Worm (Caenorhabditis elegans) whole organism, L1 larva: ENCODE data around the gene gcs-1.

Experiments
- C16A3.4 ChIP-seq: fragments of 150-350 bp; optimal IDR thresholded peaks from 2 replicates; lab custom pipeline; 2014; ENCODE audit warnings: missing biosample characterization, missing genetic modification characterization
- F16B12.6 ChIP-seq: fragments of 150-350 bp; optimal IDR thresholded peaks from 2 replicates; lab custom pipeline; 2014; ENCODE audit warnings: missing biosample characterization, missing genetic modification characterization
- Y116A8C.19 ChIP-seq: sonication (generic microtip); optimal IDR thresholded peaks from 2 replicates; lab custom pipeline; 2016; ENCODE audit warnings: missing compliant biosample characterization, missing genetic modification characterization, borderline replicate concordance
- aly-2 ChIP-seq: fragments of 150-350 bp; optimal IDR thresholded peaks from 2 replicates; lab custom pipeline; 2014; ENCODE audit warnings: missing biosample characterization, missing genetic modification characterization
- blmp-1 ChIP-seq: fragments of 150-350 bp; optimal IDR thresholded peaks from 2 replicates; lab custom pipeline; 2014; ENCODE audit warnings: missing biosample characterization, missing genetic modification characterization
- ceh-8 ChIP-seq: fragments of 200-800 bp; sonication (Bioruptor generic); optimal IDR thresholded peaks from 2 replicates; lab custom pipeline; 2018; ENCODE audit warnings: mild to moderate bottlenecking, missing genetic modification characterization, moderate library complexity, missing compliant biosample characterization
- ceh-82 ChIP-seq, 3 experiments: fragments of 150-350 bp in 1 of 3; sonication (generic microtip) in 2 of 3; optimal IDR thresholded peaks; 2 replicates each; lab custom pipeline; 2014 to 2017; ENCODE audit warnings: missing biosample characterization in 3 of 3, missing genetic modification characterization in 3 of 3
- ces-1 ChIP-seq: fragments of 150-350 bp; optimal IDR thresholded peaks from 2 replicates; lab custom pipeline; 2014; ENCODE audit warnings: missing biosample characterization, missing genetic modification reagents, missing genetic modification characterization
- dpl-1 ChIP-seq, 3 experiments: fragments of 150-350 bp in 2 of 3; sonication (generic microtip) in 1 of 3; optimal IDR thresholded peaks; 2 replicates each; lab custom pipeline; 2014 to 2017; ENCODE audit warnings: missing biosample characterization in 3 of 3, missing genetic modification characterization in 3 of 3, missing genetic modification reagents in 3 of 3
- efl-1 ChIP-seq, 4 experiments: fragments of 150-350 bp; optimal IDR thresholded peaks in 3 of 4; peaks in 1 of 4; 1 replicate in 1 of 4; 2 replicates in 3 of 4; lab custom pipeline; 2014; ENCODE audit warnings: missing biosample characterization in 2 of 4, missing genetic modification characterization in 2 of 4, missing genetic modification reagents in 2 of 4
- efl-3 ChIP-seq: fragments of 200-800 bp; sonication (Bioruptor generic); optimal IDR thresholded peaks from 2 replicates; lab custom pipeline; 2018; ENCODE audit warnings: mild to moderate bottlenecking, missing genetic modification characterization, missing compliant biosample characterization
- egl-13 ChIP-seq: sonication (generic microtip); optimal IDR thresholded peaks from 2 replicates; lab custom pipeline; 2016; ENCODE audit warnings: missing genotype, missing genetic modification reagents, missing genetic modification characterization, missing compliant biosample characterization
- elt-2 ChIP-seq: sonication (generic microtip); optimal IDR thresholded peaks from 2 replicates; lab custom pipeline; 2016; ENCODE audit warnings: missing genetic modification characterization, mild to moderate bottlenecking, inconsistent platforms, missing compliant biosample characterization, missing genetic modification reagents
- ets-5 ChIP-seq: fragments of 200-800 bp; sonication (Bioruptor generic); IDR thresholded peaks from 2 replicates; pipeline ENCODE4 v1.3.6; 2022; ENCODE audit warnings: missing genetic modification characterization, missing compliant biosample characterization
- fkh-10 ChIP-seq: sonication (generic microtip); optimal IDR thresholded peaks from 2 replicates; lab custom pipeline; 2017; ENCODE audit warnings: missing biosample characterization, missing genetic modification reagents, missing genetic modification characterization
- fkh-4 ChIP-seq: sonication (generic microtip); optimal IDR thresholded peaks from 2 replicates; lab custom pipeline; 2016; ENCODE audit warnings: missing compliant biosample characterization, missing genetic modification characterization, borderline replicate concordance
- fkh-8 ChIP-seq: sonication (generic microtip); optimal IDR thresholded peaks from 2 replicates; lab custom pipeline; 2016; ENCODE audit warnings: mild to moderate bottlenecking, missing genetic modification characterization, missing compliant biosample characterization
- fos-1 ChIP-seq: fragments of 150-350 bp; optimal IDR thresholded peaks from 2 replicates; lab custom pipeline; 2014; ENCODE audit warnings: missing biosample characterization, missing genetic modification characterization
- grh-1 ChIP-seq: fragments of 200-800 bp; sonication (Bioruptor generic); IDR thresholded peaks from 2 replicates; pipeline ENCODE4 v1.3.6; 2022; ENCODE audit warnings: missing genetic modification reagents, missing genetic modification characterization, missing compliant biosample characterization
- hlh-17 ChIP-seq: fragments of 200-800 bp; sonication (Bioruptor generic); optimal IDR thresholded peaks from 2 replicates; lab custom pipeline; 2018; ENCODE audit warnings: missing genetic modification characterization, mild to moderate bottlenecking, missing compliant biosample characterization, moderate library complexity, borderline replicate concordance
- hlh-4 ChIP-seq: sonication (generic microtip); optimal IDR thresholded peaks from 2 replicates; lab custom pipeline; 2016; ENCODE audit warnings: mild to moderate bottlenecking, missing genetic modification characterization, missing compliant biosample characterization
- lin-14 ChIP-seq: fragments of 200-800 bp; sonication (Bioruptor generic); optimal IDR thresholded peaks from 2 replicates; lab custom pipeline; 2018; ENCODE audit warnings: mild to moderate bottlenecking, missing genetic modification characterization, moderate library complexity, missing compliant biosample characterization
- lin-15B ChIP-seq: fragments of 150-350 bp; sonication (generic microtip); optimal IDR thresholded peaks from 3 replicates; lab custom pipeline; 2014; ENCODE audit warnings: missing biosample characterization, missing genetic modification characterization
- lin-39 ChIP-seq: fragments of 150-350 bp; optimal IDR thresholded peaks from 2 replicates; lab custom pipeline; 2014; ENCODE audit warnings: missing biosample characterization, missing genetic modification reagents, missing genetic modification characterization
- mab-9 ChIP-seq: fragments of 200-800 bp; sonication (Bioruptor generic); IDR thresholded peaks from 2 replicates; pipeline ENCODE4 v1.3.6; 2022; ENCODE audit warnings: missing genetic modification reagents, missing genetic modification characterization, missing compliant biosample characterization
- mdl-1 ChIP-seq, 2 experiments: fragments of 150-350 bp; optimal IDR thresholded peaks; 2 replicates each; lab custom pipeline; 2014 to 2017; ENCODE audit warnings: missing biosample characterization in 2 of 2, missing genetic modification characterization in 2 of 2, inconsistent platforms in 1 of 2
- mef-2 ChIP-seq: fragments of 150-350 bp; optimal IDR thresholded peaks from 2 replicates; lab custom pipeline; 2014; ENCODE audit warnings: missing biosample characterization, missing genetic modification characterization
- nhr-11 ChIP-seq: fragments of 150-350 bp; optimal IDR thresholded peaks from 2 replicates; lab custom pipeline; 2014; ENCODE audit warnings: missing biosample characterization, missing genetic modification characterization
- nhr-237 ChIP-seq: fragments of 150-350 bp; optimal IDR thresholded peaks from 2 replicates; lab custom pipeline; 2014; ENCODE audit warnings: missing biosample characterization, missing genetic modification characterization
- nhr-28 ChIP-seq: fragments of 150-350 bp; optimal IDR thresholded peaks from 2 replicates; lab custom pipeline; 2014; ENCODE audit warnings: missing biosample characterization, missing genetic modification characterization
- nhr-47 ChIP-seq: sonication (generic microtip); optimal IDR thresholded peaks from 2 replicates; lab custom pipeline; 2016; ENCODE audit warnings: mild to moderate bottlenecking, missing genetic modification characterization, moderate library complexity, missing compliant biosample characterization
- nhr-77 ChIP-seq: fragments of 150-350 bp; optimal IDR thresholded peaks from 2 replicates; lab custom pipeline; 2014; ENCODE audit warnings: missing biosample characterization, missing genetic modification characterization
- nhr-85 ChIP-seq: sonication (generic microtip); peaks from one replicate; lab custom pipeline; 2016; ENCODE audit warnings: missing genetic modification characterization, inconsistent platforms, missing compliant biosample characterization
- nhr-90 ChIP-seq: sonication (generic microtip); optimal IDR thresholded peaks from 2 replicates; lab custom pipeline; 2016; ENCODE audit warnings: mild to moderate bottlenecking, missing genetic modification characterization, missing compliant biosample characterization; ENCODE audit not compliant: poor library complexity
- pag-3 ChIP-seq: sonication (generic microtip); optimal IDR thresholded peaks from 2 replicates; lab custom pipeline; 2017; ENCODE audit warnings: missing genetic modification characterization, mild to moderate bottlenecking, missing compliant biosample characterization, antibody characterized with exemption, borderline replicate concordance; ENCODE audit not compliant: insufficient read depth
- pax-3 ChIP-seq: fragments of 200-800 bp; sonication (Bioruptor generic); optimal IDR thresholded peaks from 2 replicates; lab custom pipeline; 2018; ENCODE audit warnings: mild to moderate bottlenecking, missing genetic modification characterization, moderate library complexity, missing compliant biosample characterization
- pqm-1 ChIP-seq: sonication (generic microtip); optimal IDR thresholded peaks from 3 replicates; lab custom pipeline; 2017; ENCODE audit warnings: missing biosample characterization, missing genetic modification characterization
- rnt-1 ChIP-seq: sonication (generic microtip); optimal IDR thresholded peaks from 2 replicates; lab custom pipeline; 2016; ENCODE audit warnings: mild to moderate bottlenecking, missing genetic modification characterization, moderate library complexity, missing compliant biosample characterization
- skn-1 ChIP-seq: fragments of 150-350 bp; optimal IDR thresholded peaks from 2 replicates; lab custom pipeline; 2014; ENCODE audit warnings: missing biosample characterization, missing genetic modification characterization
- swsn-7 ChIP-seq: sonication (generic microtip); optimal IDR thresholded peaks from 2 replicates; lab custom pipeline; 2016; ENCODE audit warnings: missing genetic modification characterization, missing compliant biosample characterization
- tbx-2 ChIP-seq: sonication (generic microtip); optimal IDR thresholded peaks from 2 replicates; lab custom pipeline; 2016; ENCODE audit warnings: missing genetic modification characterization, missing compliant biosample characterization
- vab-15 ChIP-seq: sonication (generic microtip); optimal IDR thresholded peaks from 2 replicates; lab custom pipeline; 2017; ENCODE audit warnings: missing genotype, mild to moderate bottlenecking, missing genetic modification characterization, missing compliant biosample characterization
- xbp-1 ChIP-seq: sonication (generic microtip); optimal IDR thresholded peaks from 2 replicates; lab custom pipeline; 2016; ENCODE audit warnings: missing genetic modification characterization, missing compliant biosample characterization
- zag-1 ChIP-seq: fragments of 150-350 bp; optimal IDR thresholded peaks from 2 replicates; lab custom pipeline; 2014; ENCODE audit warnings: missing biosample characterization, missing genetic modification characterization
- zip-4 ChIP-seq: fragments of 200-800 bp; sonication (Bioruptor generic); optimal IDR thresholded peaks from 2 replicates; lab custom pipeline; 2018; ENCODE audit warnings: mild to moderate bottlenecking, missing genetic modification characterization, moderate library complexity, missing compliant biosample characterization
- ztf-11 ChIP-seq, 2 experiments: sonication (generic microtip); optimal IDR thresholded peaks; 2 replicates each; lab custom pipeline; 2016 to 2017; ENCODE audit warnings: missing genetic modification characterization in 2 of 2, missing biosample characterization in 1 of 2, missing compliant biosample characterization in 1 of 2
- ztf-4 ChIP-seq: fragments of 150-350 bp; optimal IDR thresholded peaks from 2 replicates; lab custom pipeline; 2014; ENCODE audit warnings: missing biosample characterization, missing genetic modification characterization

Gene gcs-1

ce11 chrII:9062261-9062948, 24.3 kb upstream of the gcs-1 start:
- TF ChIP-seq efl-1 (optimal IDR thresholded peaks at IDR 0.05; lab: Kevin White, UChicago): no peak
- TF ChIP-seq efl-1 (GFP tag; optimal IDR thresholded peaks at IDR 0.05 in 1 of 2; lab: Kevin White, UChicago): peak in 1 of 2 experiments; percentile 21
- TF ChIP-seq aly-2 (tag; lab: Kevin White, UChicago): no peak
- TF ChIP-seq rnt-1 (tag; lab: Kevin White, UChicago): peak; percentile 19
- TF ChIP-seq skn-1 (tag; lab: Kevin White, UChicago): peak; percentile 60
- TF ChIP-seq fkh-10 (GFP tag; lab: Kevin White, UChicago): no peak
- TF ChIP-seq nhr-85: peak; percentile 66

- TF ChIP-seq fkh-8 (tag; lab: Kevin White, UChicago) (peak; percentile 74), lin-14 (GFP tag; lab: Kevin White, UChicago) (peak; percentile 90), blmp-1 (tag; lab: Kevin White, UChicago) (no peak), ceh-82 (tag; optimal IDR thresholded peaks at IDR 0.05; lab: Kevin White, UChicago) (peak; percentile 15 to 73 (median 62)), nhr-28 (tag; lab: Kevin White, UChicago) (no peak), swsn-7 (tag; lab: Kevin White, UChicago) (peak; percentile 75), ztf-4 (peak; percentile 18), zip-4 (GFP tag; lab: Kevin White, UChicago) (no peak), ztf-11 (tag; optimal IDR thresholded peaks at IDR 0.05; lab: Kevin White, UChicago) (no peak), lin-15B (tag; lab: Kevin White, UChicago) (peak; percentile 47), hlh-17 (GFP tag; lab: Kevin White, UChicago) (no peak), lin-39 (no peak), pqm-1 (tag; lab: Kevin White, UChicago) (no peak), pax-3 (tag; lab: Kevin White, UChicago) (peak; percentile 50), dpl-1 (GFP tag; optimal IDR thresholded peaks at IDR 0.05; lab: Kevin White, UChicago) (peak; percentile 24 to 52 (median 32)), vab-15 (tag; lab: Kevin White, UChicago) (no peak), elt-2 (tag; lab: Kevin White, UChicago) (no peak), hlh-4 (tag; lab: Kevin White, UChicago) (no peak), zag-1 (tag; lab: Kevin White, UChicago) (no peak), ceh-8 (peak; percentile 19), rnt-1 (tag; lab: Kevin White, UChicago) (peak; percentile 77), fos-1 (tag; lab: Kevin White, UChicago) (peak; percentile 66), pag-3 (tag; lab: Kevin White, UChicago) (no peak), mab-9 (GFP tag; lab: Robert Waterston, UW) (0 out of 2 replicates have a peak, but pooled peaks have one; percentile 12), F16B12.6 (tag; lab: Kevin White, UChicago) (peak; percentile 37), tbx-2 (peak; percentile 74), nhr-47 (tag; lab: Kevin White, UChicago) (peak; percentile 78), fkh-4 (no peak), xbp-1 (tag; lab: Kevin White, UChicago) (peak; percentile 59), ets-5 (no peak), egl-13 (tag; lab: Kevin White, UChicago) (peak; percentile 28), nhr-77 (tag; lab: Kevin White, UChicago) (peak; percentile 75), mdl-1 (tag; optimal IDR thresholded peaks at IDR 0.05; lab: Kevin White, UChicago) (peak in 1 of 2 experiments; percentile 29), Y116A8C.19 (tag; lab: Kevin White, UChicago) (no peak), nhr-237 (tag; lab: Kevin White, UChicago) (peak; percentile 63), nhr-11 (tag; lab: Kevin White, UChicago) (no peak), C16A3.4 (peak; percentile 66), ces-1 (GFP tag; lab: Kevin White, UChicago) (no peak), mef-2 (no peak), grh-1 (GFP tag; lab: Robert Waterston, UW) (0 out of 2 replicates have a peak, but pooled peaks have one; percentile 11), nhr-90 (tag; lab: Kevin White, UChicago) (peak; percentile 26), skn-1 (tag; lab: Kevin White, UChicago) (peak; percentile 73), aly-2 (tag; lab: Kevin White, UChicago) (peak; percentile 14), efl-3 (GFP tag; lab: Kevin White, UChicago) (no peak)
These were observed 23.6 kb upstream of the gcs-1 start for ce11 chrII:9061557-9062183.
